Fruit fly (Drosophila melanogaster) whole organism, embryonic: ENCODE results near the gene nAChRalpha3.

ENCODE experiments used
- Antp ChIP-seq: fragments of 200-800 bp; sonication (Bioruptor generic); optimal IDR thresholded peaks from 3 replicates; lab custom pipeline; 2016; ENCODE audit warnings: missing biosample characterization, missing genetic modification characterization
- B-H1 ChIP-seq: fragments of 200-800 bp; sonication (Bioruptor generic); IDR thresholded peaks from 3 replicates; pipeline ENCODE4 v1.3.6; 2022; ENCODE audit warnings: missing biosample characterization, missing genetic modification characterization
- BtbVII ChIP-seq: fragments of 200-800 bp; sonication (Bioruptor generic); optimal IDR thresholded peaks from 3 replicates; lab custom pipeline; 2017; ENCODE audit warnings: missing biosample characterization, mild to moderate bottlenecking, missing genetic modification characterization
- CG10209 ChIP-seq: fragments of 200-800 bp; sonication (Bioruptor generic); optimal IDR thresholded peaks from 3 replicates; lab custom pipeline; 2017; ENCODE audit warnings: missing biosample characterization, mild to moderate bottlenecking, missing genetic modification characterization, missing genetic modification reagents
- CG10267 ChIP-seq: fragments of 200-800 bp; sonication (Bioruptor generic); optimal IDR thresholded peaks from 2 replicates; lab custom pipeline; 2018; ENCODE audit warnings: missing biosample characterization, mild to moderate bottlenecking, missing genetic modification characterization, moderate library complexity
- CG11093 ChIP-seq: fragments of 200-800 bp; sonication (Bioruptor generic); IDR thresholded peaks from 3 replicates; pipeline ENCODE4 v1.3.6; 2022; ENCODE audit warnings: missing biosample characterization, missing genetic modification characterization
- CG11696 ChIP-seq: fragments of 200-800 bp; sonication (Bioruptor generic); IDR thresholded peaks from 2 replicates; pipeline ENCODE4 v1.3.6; 2022; ENCODE audit warnings: missing biosample characterization, missing genetic modification characterization
- CG12219 ChIP-seq: fragments of 200-800 bp; sonication (Bioruptor generic); optimal IDR thresholded peaks from 3 replicates; lab custom pipeline; 2018; ENCODE audit warnings: missing biosample characterization, mild to moderate bottlenecking, missing genetic modification characterization
- CG12299 ChIP-seq: fragments of 200-800 bp; sonication (Bioruptor generic); optimal IDR thresholded peaks from 2 replicates; lab custom pipeline; 2018; ENCODE audit warnings: missing biosample characterization, mild to moderate bottlenecking, missing genetic modification characterization
- CG13775 ChIP-seq: fragments of 200-800 bp; sonication (Bioruptor generic); optimal IDR thresholded peaks from 3 replicates; lab custom pipeline; 2017; ENCODE audit warnings: missing biosample characterization, mild to moderate bottlenecking, missing genetic modification characterization
- CG15601 ChIP-seq: fragments of 200-800 bp; sonication (Bioruptor generic); optimal IDR thresholded peaks from 3 replicates; lab custom pipeline; 2019; ENCODE audit warnings: missing biosample characterization, mild to moderate bottlenecking, missing genetic modification characterization, moderate library complexity
- CG17359 ChIP-seq: fragments of 200-800 bp; sonication (Bioruptor generic); optimal IDR thresholded peaks from 3 replicates; lab custom pipeline; 2018; ENCODE audit warnings: missing biosample characterization, mild to moderate bottlenecking, missing genetic modification characterization, moderate library complexity
- CG18011 ChIP-seq: fragments of 200-800 bp; sonication (Bioruptor generic); optimal IDR thresholded peaks from 2 replicates; lab custom pipeline; 2017; ENCODE audit warnings: missing biosample characterization, missing genetic modification characterization, mild to moderate bottlenecking, moderate library complexity, missing genotype
- CG2116 ChIP-seq: fragments of 200-800 bp; sonication (Bioruptor generic); optimal IDR thresholded peaks from 3 replicates; lab custom pipeline; 2018; ENCODE audit warnings: missing biosample characterization, mild to moderate bottlenecking, missing genetic modification characterization
- CG43689 ChIP-seq: fragments of 200-800 bp; sonication (Bioruptor generic); IDR thresholded peaks from 2 replicates; pipeline ENCODE4 v1.3.6; 2022; ENCODE audit warnings: missing biosample characterization, missing genetic modification characterization
- CG4404 ChIP-seq: fragments of 200-800 bp; sonication (Bioruptor generic); IDR thresholded peaks from 2 replicates; pipeline ENCODE4 v1.3.6; 2022; ENCODE audit warnings: missing biosample characterization, missing genetic modification characterization
- CG4730 ChIP-seq: fragments of 200-800 bp; sonication (Bioruptor generic); IDR thresholded peaks from 2 replicates; pipeline ENCODE4 v1.3.6; 2022; ENCODE audit warnings: missing biosample characterization, missing genetic modification characterization
- CG5245 ChIP-seq: fragments of 200-800 bp; sonication (Bioruptor generic); optimal IDR thresholded peaks from 3 replicates; lab custom pipeline; 2016; ENCODE audit warnings: missing biosample characterization, missing genetic modification characterization
- CG7987 ChIP-seq: fragments of 200-800 bp; sonication (Bioruptor generic); optimal IDR thresholded peaks from 2 replicates; lab custom pipeline; 2018; ENCODE audit warnings: missing biosample characterization, mild to moderate bottlenecking, missing genetic modification characterization, moderate library complexity
- CG8359 ChIP-seq: fragments of 200-800 bp; sonication (Bioruptor generic); optimal IDR thresholded peaks from 2 replicates; lab custom pipeline; 2017; ENCODE audit warnings: missing biosample characterization, mild to moderate bottlenecking, missing genetic modification characterization, borderline replicate concordance
- CG8388 ChIP-seq: fragments of 200-800 bp; sonication (Bioruptor generic); optimal IDR thresholded peaks from 2 replicates; lab custom pipeline; 2019; ENCODE audit warnings: missing biosample characterization, mild to moderate bottlenecking, missing genetic modification characterization, moderate library complexity
- CG8944 ChIP-seq: fragments of 200-800 bp; sonication (Bioruptor generic); optimal IDR thresholded peaks from 3 replicates; lab custom pipeline; 2016; ENCODE audit warnings: missing biosample characterization, missing genetic modification characterization
- Dbx ChIP-seq: fragments of 200-800 bp; sonication (Bioruptor generic); IDR thresholded peaks from 3 replicates; pipeline ENCODE4 v1.3.6; 2022; ENCODE audit warnings: missing biosample characterization, missing genetic modification characterization
- HmgZ ChIP-seq: fragments of 200-800 bp; sonication (Bioruptor generic); optimal IDR thresholded peaks from 2 replicates; lab custom pipeline; 2018; ENCODE audit warnings: missing biosample characterization, mild to moderate bottlenecking, missing genetic modification characterization
- MTF-1 ChIP-seq: fragments of 200-800 bp; sonication (Bioruptor generic); optimal IDR thresholded peaks from 2 replicates; lab custom pipeline; 2018; ENCODE audit warnings: missing biosample characterization, mild to moderate bottlenecking, missing genetic modification characterization, borderline replicate concordance
- NC2β ChIP-seq: fragments of 200-800 bp; sonication (Bioruptor generic); optimal IDR thresholded peaks from 2 replicates; lab custom pipeline; 2016; ENCODE audit warnings: missing biosample characterization, missing genetic modification characterization
- NFAT ChIP-seq: fragments of 200-800 bp; sonication (Bioruptor generic); IDR thresholded peaks from 2 replicates; pipeline ENCODE4 v1.3.6; 2022; ENCODE audit warnings: missing biosample characterization, missing genetic modification characterization
- NK7.1 ChIP-seq: fragments of 200-800 bp; sonication (Bioruptor generic); optimal IDR thresholded peaks from 3 replicates; lab custom pipeline; 2016; ENCODE audit warnings: missing biosample characterization, missing genetic modification characterization
- Optix ChIP-seq: fragments of 200-800 bp; sonication (Bioruptor generic); IDR thresholded peaks from 3 replicates; pipeline ENCODE4 v1.3.6; 2022; ENCODE audit warnings: missing biosample characterization, missing genetic modification characterization
- Rx ChIP-seq: fragments of 200-800 bp; sonication (Bioruptor generic); IDR thresholded peaks from 2 replicates; pipeline ENCODE4 v1.3.6; 2022; ENCODE audit warnings: missing biosample characterization, missing genetic modification characterization
- Side ChIP-seq: fragments of 200-800 bp; sonication (Bioruptor generic); optimal IDR thresholded peaks from 2 replicates; lab custom pipeline; 2016; ENCODE audit warnings: missing biosample characterization, missing genetic modification characterization
- Ssrp ChIP-seq: fragments of 200-800 bp; sonication (Bioruptor generic); optimal IDR thresholded peaks from 2 replicates; lab custom pipeline; 2018; ENCODE audit warnings: missing biosample characterization, mild to moderate bottlenecking, missing genetic modification characterization, moderate library complexity
- Tbp ChIP-seq: fragments of >200 bp; optimal IDR thresholded peaks from 2 replicates; lab custom pipeline; 2018; ENCODE audit warnings: missing biosample characterization, missing genetic modification characterization
- ab ChIP-seq: fragments of 200-800 bp; sonication (Bioruptor generic); optimal IDR thresholded peaks from 2 replicates; lab custom pipeline; 2016; ENCODE audit warnings: missing biosample characterization, missing genetic modification characterization
- ase ChIP-seq: fragments of 200-800 bp; sonication (Bioruptor generic); IDR thresholded peaks from 3 replicates; pipeline ENCODE4 v1.3.6; 2022; ENCODE audit warnings: missing biosample characterization, missing genetic modification characterization
- bigmax ChIP-seq: fragments of 200-800 bp; sonication (Bioruptor generic); optimal IDR thresholded peaks from 2 replicates; lab custom pipeline; 2018; ENCODE audit warnings: missing biosample characterization, mild to moderate bottlenecking, missing genetic modification characterization
- br ChIP-seq: fragments of >200 bp; optimal IDR thresholded peaks from 2 replicates; lab custom pipeline; 2017
- crp ChIP-seq, 2 experiments: fragments of 200-800 bp; sonication (Bioruptor generic); optimal IDR thresholded peaks; 2 replicates in 1 of 2; 3 replicates in 1 of 2; lab custom pipeline; 2017; ENCODE audit warnings: missing biosample characterization in 2 of 2, missing genetic modification characterization in 2 of 2, mild to moderate bottlenecking in 1 of 2, moderate library complexity in 1 of 2
- dimm ChIP-seq: fragments of 200-800 bp; sonication (Bioruptor generic); IDR thresholded peaks from 2 replicates; pipeline ENCODE4 v1.3.6; 2022; ENCODE audit warnings: missing biosample characterization, missing genetic modification characterization
- hkb ChIP-seq, 2 experiments: fragments of 200-800 bp in 1 of 2; fragments of >200 bp in 1 of 2; sonication (Bioruptor generic) in 1 of 2; IDR thresholded peaks in 1 of 2; optimal IDR thresholded peaks in 1 of 2; 2 replicates each; pipeline versions ENCODE4 v1.3.6 to Lab custom; 2017 to 2022; ENCODE audit warnings: missing biosample characterization in 1 of 2, missing genetic modification characterization in 1 of 2
- oc ChIP-seq: fragments of 200-800 bp; sonication (Bioruptor generic); optimal IDR thresholded peaks from 2 replicates; lab custom pipeline; 2018; ENCODE audit warnings: missing biosample characterization, mild to moderate bottlenecking, missing genetic modification characterization, moderate library complexity
- odd ChIP-seq: fragments of 200-800 bp; sonication (Bioruptor generic); optimal IDR thresholded peaks from 2 replicates; lab custom pipeline; 2017; ENCODE audit warnings: missing biosample characterization, mild to moderate bottlenecking, missing genetic modification characterization
- pfk ChIP-seq: fragments of 200-800 bp; sonication (Bioruptor generic); optimal IDR thresholded peaks from 2 replicates; lab custom pipeline; 2018; ENCODE audit warnings: missing biosample characterization, mild to moderate bottlenecking, missing genetic modification characterization, moderate library complexity
- pho ChIP-seq: fragments of 200-800 bp; sonication (Bioruptor generic); optimal IDR thresholded peaks from 2 replicates; lab custom pipeline; 2016; ENCODE audit warnings: missing biosample characterization, missing genetic modification characterization
- psq ChIP-seq: fragments of 200-800 bp; sonication (Bioruptor generic); optimal IDR thresholded peaks from 2 replicates; lab custom pipeline; 2017; ENCODE audit warnings: missing biosample characterization, missing genetic modification characterization
- salm ChIP-seq: fragments of 200-800 bp; sonication (Bioruptor generic); optimal IDR thresholded peaks from 2 replicates; lab custom pipeline; 2018; ENCODE audit warnings: missing biosample characterization, mild to moderate bottlenecking, missing genetic modification characterization
- sima ChIP-seq: fragments of 200-800 bp; sonication (Bioruptor generic); optimal IDR thresholded peaks from 2 replicates; lab custom pipeline; 2016; ENCODE audit warnings: missing biosample characterization, missing genetic modification characterization
- wek ChIP-seq: fragments of 200-800 bp; sonication (Bioruptor generic); optimal IDR thresholded peaks from 3 replicates; lab custom pipeline; 2018; ENCODE audit warnings: missing biosample characterization, mild to moderate bottlenecking, missing genetic modification characterization, moderate library complexity
- wor ChIP-seq: fragments of 200-800 bp; sonication (Bioruptor generic); IDR thresholded peaks from 2 replicates; pipeline ENCODE4 v1.3.6; 2022; ENCODE audit warnings: missing biosample characterization, missing genetic modification characterization
- z ChIP-seq: fragments of 200-800 bp; sonication (Bioruptor generic); IDR thresholded peaks from 3 replicates; pipeline ENCODE4 v1.3.6; 2022; ENCODE audit warnings: missing biosample characterization, missing genetic modification characterization
- zf30C ChIP-seq: fragments of 200-800 bp; sonication (Bioruptor generic); optimal IDR thresholded peaks from 3 replicates; lab custom pipeline; 2018; ENCODE audit warnings: missing biosample characterization, mild to moderate bottlenecking, missing genetic modification characterization

nAChRalpha3 gene

dm6 chrX:8409793-8410192, 42.8 kb upstream of the nAChRalpha3 start (continued):
- TF ChIP-seq CG18011 (no peak), z (no peak), pfk (GFP tag; lab: Kevin White, UChicago) (peak; percentile 79), CG8944 (GFP tag; lab: Kevin White, UChicago) (no peak), NFAT (GFP tag; lab: Robert Waterston, UW) (peak; percentile 87), odd (GFP tag; lab: Kevin White, UChicago) (peak; percentile 52), CG12219 (GFP tag; lab: Kevin White, UChicago) (peak; percentile 73), dimm (no peak), CG17359 (no peak), CG2116 (peak; percentile 9), wor (GFP tag; lab: Robert Waterston, UW) (no peak), HmgZ (tag; lab: Kevin White, UChicago) (peak; percentile 75), CG7987 (peak; percentile 68), ab (GFP tag; lab: Kevin White, UChicago) (no peak), wek (peak; percentile 61), CG4730 (GFP tag; lab: Robert Waterston, UW) (no peak; the same call in 1 of the 2 replicates), CG8359 (GFP tag; lab: Kevin White, UChicago) (peak; percentile 32), CG12299 (tag; lab: Kevin White, UChicago) (peak; percentile 68), Rx (GFP tag; lab: Robert Waterston, UW) (no peak), CG43689 (GFP tag; lab: Robert Waterston, UW) (no peak), CG11696 (GFP tag; lab: Robert Waterston, UW) (no peak), crp (GFP tag; optimal IDR thresholded peaks at IDR 0.05; lab: Kevin White, UChicago) (no peak), CG5245 (GFP tag; lab: Kevin White, UChicago) (no peak), sima (GFP tag; lab: Kevin White, UChicago) (no peak), Tbp (no peak), oc (tag; lab: Kevin White, UChicago) (peak; percentile 16), NC2β (GFP tag; lab: Kevin White, UChicago) (no peak), Side (GFP tag; lab: Kevin White, UChicago) (peak; percentile 37), ase (peak; percentile 68; the same call in 2 of the 3 replicates), CG15601 (tag; lab: Kevin White, UChicago) (peak; percentile 26), Ssrp (tag; lab: Kevin White, UChicago) (no peak), CG10209 (no peak), pho (GFP tag; lab: Kevin White, UChicago) (no peak), CG10267 (tag; lab: Kevin White, UChicago) (no peak), CG8388 (GFP tag; lab: Kevin White, UChicago) (peak; percentile 9), Dbx (GFP tag; lab: Robert Waterston, UW) (peak; percentile 91), BtbVII (GFP tag; lab: Kevin White, UChicago) (peak; percentile 74), B-H1 (GFP tag; lab: Robert Waterston, UW) (peak; percentile 16; the same call in 1 of the 3 replicates), salm (tag; lab: Kevin White, UChicago) (peak; percentile 34), CG4404 (GFP tag; lab: Robert Waterston, UW) (0 out of 2 replicates have a peak, but pooled peaks have one; percentile 18), NK7.1 (GFP tag; lab: Kevin White, UChicago) (no peak), Antp (GFP tag; lab: Kevin White, UChicago) (no peak), Optix (GFP tag; lab: Robert Waterston, UW) (peak; percentile 77; the same call in 2 of the 3 replicates), bigmax (peak; percentile 3), zf30C (GFP tag; lab: Kevin White, UChicago) (peak; percentile 50), CG13775 (no peak), psq (GFP tag; lab: Kevin White, UChicago) (no peak), hkb (optimal IDR thresholded peaks at IDR 0.05; lab: Kevin White, UChicago) (no peak), hkb (GFP tag; IDR thresholded peaks at IDR 0.05; lab: Robert Waterston, UW) (peak; percentile 72), br (lab: Kevin White, UChicago) (no peak), CG11093 (GFP tag; lab: Robert Waterston, UW) (no peak; the same call in 2 of the 3 replicates), MTF-1 (peak; percentile 57)
